Fruit fly (Drosophila melanogaster) whole organism, embryonic: ENCODE data around the gene smid.
A peak's percentile ranks its signal among the peaks of the same experiment; 100 is the strongest.

Source experiments
- Atf3 ChIP-seq: fragments of 200-800 bp; sonication (Bioruptor generic); optimal IDR thresholded peaks from 3 replicates; lab custom pipeline; 2016; ENCODE audit warnings: missing biosample characterization, missing genetic modification characterization
- B-H2 ChIP-seq: fragments of 200-800 bp; sonication (Bioruptor generic); optimal IDR thresholded peaks from 2 replicates; lab custom pipeline; 2018; ENCODE audit warnings: missing biosample characterization, mild to moderate bottlenecking, missing genetic modification characterization
- Bgb ChIP-seq: fragments of 200-800 bp; sonication (Bioruptor generic); IDR thresholded peaks from 2 replicates; pipeline ENCODE4 v1.3.6; 2022; ENCODE audit warnings: missing biosample characterization, missing genetic modification characterization; ENCODE audit not compliant: partially characterized antibody
- CG10147 ChIP-seq: fragments of 200-800 bp; sonication (Bioruptor generic); optimal IDR thresholded peaks from 2 replicates; lab custom pipeline; 2019; ENCODE audit warnings: missing biosample characterization, mild to moderate bottlenecking, missing genetic modification characterization, moderate library complexity
- CG10274 ChIP-seq: fragments of 200-800 bp; sonication (Bioruptor generic); optimal IDR thresholded peaks from 3 replicates; lab custom pipeline; 2017; ENCODE audit warnings: missing biosample characterization, mild to moderate bottlenecking, missing genetic modification characterization
- CG10431 ChIP-seq: fragments of 200-800 bp; sonication (Bioruptor generic); optimal IDR thresholded peaks from 3 replicates; lab custom pipeline; 2018; ENCODE audit warnings: missing biosample characterization, mild to moderate bottlenecking, missing genetic modification characterization
- CG11504 ChIP-seq: fragments of 200-800 bp; sonication (Bioruptor generic); optimal IDR thresholded peaks from 3 replicates; lab custom pipeline; 2019; ENCODE audit warnings: missing biosample characterization, mild to moderate bottlenecking, missing genetic modification characterization, moderate library complexity
- CG11696 ChIP-seq: fragments of 200-800 bp; sonication (Bioruptor generic); IDR thresholded peaks from 2 replicates; pipeline ENCODE4 v1.3.6; 2022; ENCODE audit warnings: missing biosample characterization, missing genetic modification characterization
- CG13894 ChIP-seq: fragments of 200-800 bp; sonication (Bioruptor generic); optimal IDR thresholded peaks from 3 replicates; lab custom pipeline; 2018; ENCODE audit warnings: missing biosample characterization, mild to moderate bottlenecking, missing genetic modification characterization, moderate library complexity
- CG14050 ChIP-seq: fragments of 200-800 bp; sonication (Bioruptor generic); IDR thresholded peaks from 3 replicates; pipeline ENCODE4 v1.3.6; 2022; ENCODE audit warnings: missing biosample characterization, missing genetic modification characterization
- CG14667 ChIP-seq: fragments of 200-800 bp; sonication (Bioruptor generic); IDR thresholded peaks from 2 replicates; pipeline ENCODE4 v1.3.6; 2022; ENCODE audit warnings: missing biosample characterization, missing genetic modification characterization
- CG17328 ChIP-seq: fragments of 200-800 bp; sonication (Bioruptor generic); IDR thresholded peaks from 2 replicates; pipeline ENCODE4 v1.3.6; 2022; ENCODE audit warnings: missing biosample characterization, missing genetic modification characterization
- CG17361 ChIP-seq: fragments of 200-800 bp; sonication (Bioruptor generic); IDR thresholded peaks from 3 replicates; pipeline ENCODE4 v1.3.6; 2022; ENCODE audit warnings: missing biosample characterization, missing genetic modification characterization
- CG2120 ChIP-seq: fragments of 200-800 bp; sonication (Bioruptor generic); optimal IDR thresholded peaks from 3 replicates; lab custom pipeline; 2016; ENCODE audit warnings: missing biosample characterization, missing genetic modification characterization
- CG2678 ChIP-seq: fragments of 200-800 bp; sonication (Bioruptor generic); optimal IDR thresholded peaks from 3 replicates; lab custom pipeline; 2019; ENCODE audit warnings: missing biosample characterization, mild to moderate bottlenecking, missing genetic modification characterization, moderate library complexity
- CG2875 ChIP-seq: fragments of 200-800 bp; sonication (Bioruptor generic); optimal IDR thresholded peaks from 2 replicates; lab custom pipeline; 2017; ENCODE audit warnings: missing biosample characterization, mild to moderate bottlenecking, missing genetic modification characterization, missing genetic modification reagents
- CG30020 ChIP-seq: fragments of 200-800 bp; optimal IDR thresholded peaks from 2 replicates; lab custom pipeline; 2019; ENCODE audit warnings: missing biosample characterization, mild to moderate bottlenecking, missing genetic modification characterization, moderate library complexity
- CG30403 ChIP-seq: fragments of 200-800 bp; sonication (Bioruptor generic); optimal IDR thresholded peaks from 3 replicates; lab custom pipeline; 2016; ENCODE audit warnings: missing biosample characterization, missing genetic modification characterization
- CG32532 ChIP-seq: fragments of 200-800 bp; sonication (Bioruptor generic); IDR thresholded peaks from 2 replicates; pipeline ENCODE4 v1.3.6; 2022; ENCODE audit warnings: missing biosample characterization, missing genetic modification characterization
- CG7786 ChIP-seq: fragments of 200-800 bp; sonication (Bioruptor generic); optimal IDR thresholded peaks from 2 replicates; lab custom pipeline; 2016; ENCODE audit warnings: missing biosample characterization, missing genetic modification characterization
- CG7963 ChIP-seq: fragments of 200-800 bp; sonication (Bioruptor generic); IDR thresholded peaks from 3 replicates; pipeline ENCODE4 v1.3.6; 2022; ENCODE audit warnings: missing biosample characterization, missing genetic modification characterization; ENCODE audit not compliant: partially characterized antibody
- CG8290 ChIP-seq, 3 experiments: fragments of 200-800 bp; sonication (Bioruptor generic); optimal IDR thresholded peaks; 2 replicates each; lab custom pipeline; 2016 to 2019; ENCODE audit warnings: missing biosample characterization in 3 of 3, missing genetic modification characterization in 3 of 3, mild to moderate bottlenecking in 2 of 3, moderate library complexity in 1 of 3
- CrebB ChIP-seq: fragments of 200-800 bp; sonication (Bioruptor generic); optimal IDR thresholded peaks from 3 replicates; lab custom pipeline; 2018; ENCODE audit warnings: missing biosample characterization, mild to moderate bottlenecking, missing genetic modification characterization
- Dad ChIP-seq: fragments of 200-800 bp; sonication (Bioruptor generic); optimal IDR thresholded peaks from 3 replicates; lab custom pipeline; 2016; ENCODE audit warnings: missing biosample characterization, missing genetic modification characterization
- E2f2 ChIP-seq: fragments of 200-800 bp; sonication (Bioruptor generic); IDR thresholded peaks from 2 replicates; pipeline ENCODE4 v1.3.6; 2022; ENCODE audit warnings: missing biosample characterization, missing genetic modification characterization
- Eip74EF ChIP-seq, 2 experiments: fragments of 200-800 bp in 1 of 2; fragments of >200 bp in 1 of 2; sonication (Bioruptor generic) in 1 of 2; optimal IDR thresholded peaks; 2 replicates each; lab custom pipeline; 2017 to 2019; ENCODE audit warnings: missing biosample characterization in 2 of 2, missing genetic modification characterization in 2 of 2, mild to moderate bottlenecking in 1 of 2, moderate library complexity in 1 of 2
- Ets65A ChIP-seq: fragments of 200-800 bp; sonication (Bioruptor generic); peaks from one replicate; lab custom pipeline; 2016; ENCODE audit warnings: missing biosample characterization, missing genetic modification characterization
- HmgD ChIP-seq: fragments of 200-800 bp; sonication (Bioruptor generic); optimal IDR thresholded peaks from 3 replicates; lab custom pipeline; 2016; ENCODE audit warnings: missing biosample characterization, missing genetic modification characterization
- Hr39 ChIP-seq: fragments of >200 bp; optimal IDR thresholded peaks from 2 replicates; lab custom pipeline; 2017
- NC2α ChIP-seq: fragments of 200-800 bp; sonication (Bioruptor generic); optimal IDR thresholded peaks from 2 replicates; lab custom pipeline; 2016; ENCODE audit warnings: missing biosample characterization, missing genetic modification characterization
- NfI ChIP-seq: fragments of 200-800 bp; sonication (Bioruptor generic); optimal IDR thresholded peaks from 3 replicates; lab custom pipeline; 2018; ENCODE audit warnings: missing biosample characterization, mild to moderate bottlenecking, missing genetic modification characterization, moderate library complexity
- Sry-β ChIP-seq: fragments of 200-800 bp; sonication (Bioruptor generic); optimal IDR thresholded peaks from 2 replicates; lab custom pipeline; 2018; ENCODE audit warnings: missing biosample characterization, mild to moderate bottlenecking, missing genetic modification characterization, moderate library complexity
- TFAM ChIP-seq: fragments of 200-800 bp; sonication (Bioruptor generic); optimal IDR thresholded peaks from 2 replicates; lab custom pipeline; 2017; ENCODE audit warnings: missing biosample characterization, missing genetic modification characterization, inconsistent platforms
- Xbp1 ChIP-seq: fragments of 200-800 bp; sonication (Bioruptor generic); optimal IDR thresholded peaks from 3 replicates; lab custom pipeline; 2016; ENCODE audit warnings: missing biosample characterization, mild to moderate bottlenecking, missing genetic modification characterization
- YL-1 ChIP-seq: fragments of 200-800 bp; sonication (Bioruptor generic); optimal IDR thresholded peaks from 3 replicates; lab custom pipeline; 2017; ENCODE audit warnings: missing biosample characterization, mild to moderate bottlenecking, missing genetic modification characterization
- abd-A ChIP-seq: fragments of 200-800 bp; sonication (Bioruptor generic); optimal IDR thresholded peaks from 3 replicates; lab custom pipeline; 2019; ENCODE audit warnings: missing biosample characterization, mild to moderate bottlenecking, missing genetic modification characterization, moderate library complexity
- cas ChIP-seq: fragments of 200-800 bp; sonication (Bioruptor generic); IDR thresholded peaks from 2 replicates; pipeline ENCODE4 v1.3.6; 2022; ENCODE audit warnings: missing biosample characterization, missing genetic modification characterization
- chn ChIP-seq: fragments of 200-800 bp; sonication (Bioruptor generic); optimal IDR thresholded peaks from 2 replicates; lab custom pipeline; 2016; ENCODE audit warnings: missing biosample characterization, missing genetic modification characterization
- corto ChIP-seq: fragments of 200-800 bp; sonication (Bioruptor generic); optimal IDR thresholded peaks from 2 replicates; lab custom pipeline; 2016; ENCODE audit warnings: missing biosample characterization, mild to moderate bottlenecking, missing genetic modification characterization, moderate library complexity
- crc ChIP-seq: fragments of 200-800 bp; sonication (Bioruptor generic); optimal IDR thresholded peaks from 2 replicates; lab custom pipeline; 2016; ENCODE audit warnings: missing biosample characterization, missing genetic modification characterization
- dpn ChIP-seq, 2 experiments: fragments of 200-800 bp; sonication (Bioruptor generic); optimal IDR thresholded peaks; 3 replicates each; lab custom pipeline; 2016; ENCODE audit warnings: missing biosample characterization in 2 of 2, missing genetic modification characterization in 2 of 2
- fru ChIP-seq: fragments of >200 bp; optimal IDR thresholded peaks from 2 replicates; lab custom pipeline; 2017
- gcm2 ChIP-seq: fragments of 200-800 bp; sonication (Bioruptor generic); optimal IDR thresholded peaks from 2 replicates; lab custom pipeline; 2016; ENCODE audit warnings: missing biosample characterization, missing genetic modification characterization
- gfzf ChIP-seq: fragments of 200-800 bp; sonication (Bioruptor generic); optimal IDR thresholded peaks from 2 replicates; lab custom pipeline; 2016; ENCODE audit warnings: missing biosample characterization, mild to moderate bottlenecking, missing genetic modification characterization, moderate library complexity
- grn ChIP-seq: fragments of 200-800 bp; sonication (Bioruptor generic); optimal IDR thresholded peaks from 3 replicates; lab custom pipeline; 2017; ENCODE audit warnings: missing biosample characterization, missing genetic modification characterization
- jigr1 ChIP-seq: fragments of 200-800 bp; sonication (Bioruptor generic); IDR thresholded peaks from 3 replicates; pipeline ENCODE4 v1.3.6; 2022; ENCODE audit warnings: missing biosample characterization, missing genetic modification characterization
- jumu ChIP-seq: fragments of 200-800 bp; sonication (Bioruptor generic); optimal IDR thresholded peaks from 3 replicates; lab custom pipeline; 2016; ENCODE audit warnings: missing biosample characterization, missing genetic modification characterization
- kni ChIP-seq: fragments of 200-800 bp; sonication (Bioruptor generic); optimal IDR thresholded peaks from 3 replicates; lab custom pipeline; 2017; ENCODE audit warnings: mild to moderate bottlenecking, missing biosample characterization, missing genetic modification reagents, missing genetic modification characterization
- sens-2 ChIP-seq: fragments of 200-800 bp; sonication (Bioruptor generic); IDR thresholded peaks from 2 replicates; pipeline ENCODE4 v1.3.6; 2022; ENCODE audit warnings: missing biosample characterization, missing genetic modification characterization
- zen ChIP-seq: fragments of 200-800 bp; sonication (Bioruptor generic); optimal IDR thresholded peaks from 3 replicates; lab custom pipeline; 2018; ENCODE audit warnings: missing biosample characterization, mild to moderate bottlenecking, missing genetic modification characterization, moderate library complexity

Gene smid

dm6 chr3L:7347984-7348631 lies 33.3 kb upstream of the smid start, which contains the start of the genes Srp19 and qm (continued):
- TF ChIP-seq Sry-β (GFP tag; lab: Kevin White, UChicago) (peak; percentile 93), gcm2 (no peak), CG11504 (tag; lab: Kevin White, UChicago) (no peak), jumu (GFP tag; lab: Kevin White, UChicago) (peak; percentile 64), CG14667 (GFP tag; lab: Robert Waterston, UW) (peak; percentile 30; the same call in 1 of the 2 replicates), CG8290 (GFP tag; optimal IDR thresholded peaks at IDR 0.05; lab: Kevin White, UChicago) (peak; percentile 45), CG8290 (tag; optimal IDR thresholded peaks at IDR 0.05; lab: Kevin White, UChicago) (peak in 1 of 2 experiments; percentile 49), B-H2 (no peak), abd-A (tag; lab: Kevin White, UChicago) (no peak), CG17361 (GFP tag; lab: Robert Waterston, UW) (peak; percentile 53; the same call in 2 of the 3 replicates), crc (GFP tag; lab: Kevin White, UChicago) (no peak), sens-2 (GFP tag; lab: Robert Waterston, UW) (no peak), CG2120 (GFP tag; lab: Kevin White, UChicago) (peak; percentile 78), Eip74EF (GFP tag; optimal IDR thresholded peaks at IDR 0.05; lab: Kevin White, UChicago) (peak in 1 of 2 experiments; percentile 44), CG30403 (GFP tag; lab: Kevin White, UChicago) (peak; percentile 84), E2f2 (peak; percentile 40), fru (no peak), CG7963 (GFP tag; lab: Robert Waterston, UW) (no peak; the same call in 2 of the 3 replicates), Atf3 (peak; percentile 1), CG10274 (GFP tag; lab: Kevin White, UChicago) (no peak), dpn (GFP tag; optimal IDR thresholded peaks at IDR 0.05; lab: Kevin White, UChicago) (peak; percentile 56 to 65), NfI (peak; percentile 0), Hr39 (lab: Kevin White, UChicago) (no peak), CG30020 (tag; lab: Kevin White, UChicago) (peak; percentile 55), chn (peak; percentile 44), HmgD (no peak), kni (GFP tag; lab: Kevin White, UChicago) (peak; percentile 53), CG2875 (GFP tag; lab: Kevin White, UChicago) (no peak), gfzf (no peak), Dad (GFP tag; lab: Kevin White, UChicago) (no peak), TFAM (no peak), jigr1 (GFP tag; lab: Robert Waterston, UW) (no peak), NC2α (no peak), CG11696 (GFP tag; lab: Robert Waterston, UW) (no peak), Xbp1 (GFP tag; lab: Kevin White, UChicago) (peak; percentile 64), Bgb (peak; percentile 81), CG13894 (tag; lab: Kevin White, UChicago) (peak; percentile 45), cas (GFP tag; lab: Robert Waterston, UW) (peak; percentile 14; the same call in 1 of the 2 replicates), CG32532 (GFP tag; lab: Robert Waterston, UW) (peak; percentile 50), CG10431 (GFP tag; lab: Kevin White, UChicago) (no peak), corto (no peak), Ets65A (peak; percentile 97), CG17328 (no peak), YL-1 (GFP tag; lab: Kevin White, UChicago) (peak; percentile 59), CG14050 (no peak), zen (tag; lab: Kevin White, UChicago) (peak; percentile 35), CG10147 (GFP tag; lab: Kevin White, UChicago) (no peak), CG7786 (GFP tag; lab: Kevin White, UChicago) (peak; percentile 10), CrebB (tag; lab: Kevin White, UChicago) (no peak), grn (no peak), CG2678 (peak; percentile 33)
